Worm (Caenorhabditis elegans) whole organism, early embryonic: ENCODE measurements around the gene F01G10.9.

Source experiments
- B0310.2 ChIP-seq: sonication (generic microtip); optimal IDR thresholded peaks from 2 replicates; lab custom pipeline; 2016; ENCODE audit warnings: mild to moderate bottlenecking, missing genetic modification characterization, missing compliant biosample characterization
- ama-1 ChIP-seq: fragments of 150-350 bp; optimal IDR thresholded peaks from 2 replicates; lab custom pipeline; 2014
- ets-7 ChIP-seq: sonication (generic microtip); optimal IDR thresholded peaks from 2 replicates; lab custom pipeline; 2016; ENCODE audit warnings: missing genotype, missing genetic modification characterization, missing compliant biosample characterization
- pes-1 ChIP-seq: fragments of 200-800 bp; sonication (Bioruptor generic); IDR thresholded peaks from 2 replicates; pipeline ENCODE4 v1.3.6; 2022; ENCODE audit warnings: missing genetic modification reagents, missing genetic modification characterization, missing compliant biosample characterization
- scrt-1 ChIP-seq: fragments of 200-800 bp; sonication (Bioruptor generic); IDR thresholded peaks from 2 replicates; pipeline ENCODE4 v1.3.6; 2022; ENCODE audit warnings: missing genetic modification characterization, missing compliant biosample characterization
- tbx-37 ChIP-seq: fragments of 200-800 bp; sonication (Bioruptor generic); conservative IDR thresholded peaks from 2 replicates; pipeline ENCODE4 v1.3.6; 2022; ENCODE audit warnings: missing genetic modification reagents, missing genetic modification characterization, missing compliant biosample characterization

DNA sequence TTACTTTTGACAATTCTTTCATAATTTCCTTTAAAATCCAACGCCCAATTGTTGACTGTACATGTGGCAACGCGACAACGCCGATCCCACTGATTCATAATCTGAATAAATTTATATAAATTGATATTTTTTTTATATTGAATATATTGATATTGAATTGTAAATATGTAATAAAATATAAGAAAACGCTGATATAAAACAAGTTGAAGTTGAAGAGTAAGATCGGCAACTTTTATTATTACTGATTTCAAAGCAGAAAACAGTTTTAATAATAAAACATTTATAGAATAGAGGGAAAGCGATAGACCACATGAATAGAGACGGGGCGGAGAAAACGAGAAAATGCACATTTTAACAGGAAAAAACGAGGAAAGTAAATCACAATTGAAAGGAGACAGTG is 40.2 kb downstream of the F01G10.9 start, which contains the start of gene qns-1:
- TF ChIP-seq ets-7 (tag; lab: Kevin White, UChicago) (no peak), ama-1 (lab: Kevin White, UChicago) (no peak), B0310.2 (tag; lab: Kevin White, UChicago) (no peak), pes-1 (GFP tag; lab: Robert Waterston, UW) (no peak), scrt-1 (GFP tag; lab: Robert Waterston, UW) (no peak), tbx-37 (GFP tag; lab: Robert Waterston, UW) (no peak)
